Fruit fly (Drosophila melanogaster): ENCODE results near the gene Smyd5.
A peak's percentile ranks its signal among the peaks of the same experiment; 100 is the strongest.

DNA sequence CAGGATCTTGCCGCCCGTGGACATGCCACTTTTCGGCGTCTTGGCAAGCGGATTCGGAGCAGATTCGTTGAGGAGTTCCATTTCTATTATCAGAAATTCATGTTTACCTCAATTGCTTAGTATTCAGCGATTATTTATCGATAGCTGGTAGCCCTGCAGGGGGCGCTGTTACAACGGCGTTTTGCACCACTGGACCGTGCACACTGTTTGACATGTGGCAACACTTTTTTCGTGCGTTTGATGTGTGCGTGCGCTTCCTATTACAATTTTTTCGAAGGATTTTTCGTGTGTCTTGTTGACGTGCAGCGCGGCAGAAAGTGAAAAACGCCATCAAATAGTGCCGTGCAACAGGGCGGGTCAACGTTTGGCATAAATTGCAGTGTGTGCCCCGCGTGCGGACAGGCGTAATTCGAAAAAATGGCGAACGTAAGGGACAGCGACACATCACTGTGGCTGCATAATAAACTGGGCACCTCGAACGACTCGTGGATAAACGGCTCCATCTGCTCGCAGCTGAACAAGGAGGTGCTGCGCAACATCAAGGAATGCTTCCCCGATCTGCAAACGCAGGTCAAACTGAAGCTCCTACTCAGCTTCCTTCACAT lies 5.0 kb upstream of the Smyd5 start, which contains the start of the genes CG3337 and Nelf-A:
- TF ChIP-seq h (GFP tag; optimal IDR thresholded peaks at IDR 0.05), result peak; percentile 73
- no peak for TF ChIP-seq Abd-B (GFP tag; optimal IDR thresholded peaks at IDR 0.05)
- no peak for TF ChIP-seq OdsH (GFP tag; optimal IDR thresholded peaks at IDR 0.05)
- no peak for TF ChIP-seq sage (GFP tag; optimal IDR thresholded peaks at IDR 0.05)
- no peak for TF ChIP-seq lola (GFP tag; optimal IDR thresholded peaks at IDR 0.05)
- TF ChIP-seq CG9705 (GFP tag; optimal IDR thresholded peaks at IDR 0.05), result peak; percentile 65
- TF ChIP-seq Rel (GFP tag; optimal IDR thresholded peaks at IDR 0.05), result no peak
- peak; percentile 46 for TF ChIP-seq Rel (tag; optimal IDR thresholded peaks at IDR 0.05)
- no peak for TF ChIP-seq tai (GFP tag; optimal IDR thresholded peaks at IDR 0.05)
